Worm (Caenorhabditis elegans) whole organism, L1 larva: Measurements from ENCODE around the gene R09A8.5.
"Not testable (repeated sequence)": the region's sequence is repeated elsewhere in the genome, so short reads cannot be mapped to it uniquely, and the experiment has no call there.

Experiments
- C16A3.4 ChIP-seq: fragments of 150-350 bp; optimal IDR thresholded peaks from 2 replicates; lab custom pipeline; 2014; ENCODE audit warnings: missing biosample characterization, missing genetic modification characterization
- F16B12.6 ChIP-seq: fragments of 150-350 bp; optimal IDR thresholded peaks from 2 replicates; lab custom pipeline; 2014; ENCODE audit warnings: missing biosample characterization, missing genetic modification characterization
- aha-1 ChIP-seq: fragments of 150-350 bp; optimal IDR thresholded peaks from 2 replicates; lab custom pipeline; 2014; ENCODE audit warnings: missing biosample characterization, missing genetic modification characterization
- aly-2 ChIP-seq: fragments of 150-350 bp; optimal IDR thresholded peaks from 2 replicates; lab custom pipeline; 2014; ENCODE audit warnings: missing biosample characterization, missing genetic modification characterization
- ceh-8 ChIP-seq: fragments of 200-800 bp; sonication (Bioruptor generic); optimal IDR thresholded peaks from 2 replicates; lab custom pipeline; 2018; ENCODE audit warnings: mild to moderate bottlenecking, missing genetic modification characterization, moderate library complexity, missing compliant biosample characterization
- ceh-82 ChIP-seq, 3 experiments: fragments of 150-350 bp in 1 of 3; sonication (generic microtip) in 2 of 3; optimal IDR thresholded peaks; 2 replicates each; lab custom pipeline; 2014 to 2017; ENCODE audit warnings: missing biosample characterization in 3 of 3, missing genetic modification characterization in 3 of 3
- ceh-88 ChIP-seq: fragments of 200-800 bp; sonication (Bioruptor generic); IDR thresholded peaks from 2 replicates; pipeline ENCODE4 v1.3.6; 2022; ENCODE audit warnings: missing genetic modification characterization, missing compliant biosample characterization
- ceh-90 ChIP-seq: sonication (generic microtip); optimal IDR thresholded peaks from 2 replicates; lab custom pipeline; 2016; ENCODE audit warnings: missing genetic modification characterization, missing compliant biosample characterization
- efl-1 ChIP-seq, 4 experiments: fragments of 150-350 bp; optimal IDR thresholded peaks in 3 of 4; peaks in 1 of 4; 1 replicate in 1 of 4; 2 replicates in 3 of 4; lab custom pipeline; 2014; ENCODE audit warnings: missing biosample characterization in 2 of 4, missing genetic modification characterization in 2 of 4, missing genetic modification reagents in 2 of 4
- elt-2 ChIP-seq: sonication (generic microtip); optimal IDR thresholded peaks from 2 replicates; lab custom pipeline; 2016; ENCODE audit warnings: missing genetic modification characterization, mild to moderate bottlenecking, inconsistent platforms, missing compliant biosample characterization, missing genetic modification reagents
- elt-3 ChIP-seq, 6 experiments: fragments of 150-350 bp in 1 of 6; sonication (generic microtip); optimal IDR thresholded peaks; 2 replicates each; lab custom pipeline; 2017 to 2018; ENCODE audit warnings: missing biosample characterization in 6 of 6, missing genetic modification characterization in 6 of 6, inconsistent platforms in 1 of 6
- fkh-4 ChIP-seq: sonication (generic microtip); optimal IDR thresholded peaks from 2 replicates; lab custom pipeline; 2016; ENCODE audit warnings: missing compliant biosample characterization, missing genetic modification characterization, borderline replicate concordance
- fkh-8 ChIP-seq: sonication (generic microtip); optimal IDR thresholded peaks from 2 replicates; lab custom pipeline; 2016; ENCODE audit warnings: mild to moderate bottlenecking, missing genetic modification characterization, missing compliant biosample characterization
- grh-1 ChIP-seq: fragments of 200-800 bp; sonication (Bioruptor generic); IDR thresholded peaks from 2 replicates; pipeline ENCODE4 v1.3.6; 2022; ENCODE audit warnings: missing genetic modification reagents, missing genetic modification characterization, missing compliant biosample characterization
- hlh-17 ChIP-seq: fragments of 200-800 bp; sonication (Bioruptor generic); optimal IDR thresholded peaks from 2 replicates; lab custom pipeline; 2018; ENCODE audit warnings: missing genetic modification characterization, mild to moderate bottlenecking, missing compliant biosample characterization, moderate library complexity, borderline replicate concordance
- hlh-4 ChIP-seq: sonication (generic microtip); optimal IDR thresholded peaks from 2 replicates; lab custom pipeline; 2016; ENCODE audit warnings: mild to moderate bottlenecking, missing genetic modification characterization, missing compliant biosample characterization
- lin-14 ChIP-seq: fragments of 200-800 bp; sonication (Bioruptor generic); optimal IDR thresholded peaks from 2 replicates; lab custom pipeline; 2018; ENCODE audit warnings: mild to moderate bottlenecking, missing genetic modification characterization, moderate library complexity, missing compliant biosample characterization
- lin-39 ChIP-seq: fragments of 150-350 bp; optimal IDR thresholded peaks from 2 replicates; lab custom pipeline; 2014; ENCODE audit warnings: missing biosample characterization, missing genetic modification reagents, missing genetic modification characterization
- lsy-2 ChIP-seq, 2 experiments: fragments of 150-350 bp; optimal IDR thresholded peaks; 2 replicates each; lab custom pipeline; 2014; ENCODE audit warnings: missing biosample characterization in 2 of 2, missing genetic modification characterization in 2 of 2
- mab-9 ChIP-seq: fragments of 200-800 bp; sonication (Bioruptor generic); IDR thresholded peaks from 2 replicates; pipeline ENCODE4 v1.3.6; 2022; ENCODE audit warnings: missing genetic modification reagents, missing genetic modification characterization, missing compliant biosample characterization
- mdl-1 ChIP-seq, 2 experiments: fragments of 150-350 bp; optimal IDR thresholded peaks; 2 replicates each; lab custom pipeline; 2014 to 2017; ENCODE audit warnings: missing biosample characterization in 2 of 2, missing genetic modification characterization in 2 of 2, inconsistent platforms in 1 of 2
- mef-2 ChIP-seq: fragments of 150-350 bp; optimal IDR thresholded peaks from 2 replicates; lab custom pipeline; 2014; ENCODE audit warnings: missing biosample characterization, missing genetic modification characterization
- nhr-11 ChIP-seq: fragments of 150-350 bp; optimal IDR thresholded peaks from 2 replicates; lab custom pipeline; 2014; ENCODE audit warnings: missing biosample characterization, missing genetic modification characterization
- nhr-12 ChIP-seq: sonication (generic microtip); optimal IDR thresholded peaks from 2 replicates; lab custom pipeline; 2017; ENCODE audit warnings: missing biosample characterization, missing genetic modification characterization
- nhr-47 ChIP-seq: sonication (generic microtip); optimal IDR thresholded peaks from 2 replicates; lab custom pipeline; 2016; ENCODE audit warnings: mild to moderate bottlenecking, missing genetic modification characterization, moderate library complexity, missing compliant biosample characterization
- nhr-71 ChIP-seq: sonication (generic microtip); optimal IDR thresholded peaks from 2 replicates; lab custom pipeline; 2016; ENCODE audit warnings: mild to moderate bottlenecking, missing genetic modification characterization, moderate library complexity, missing compliant biosample characterization
- nhr-76 ChIP-seq: sonication (generic microtip); optimal IDR thresholded peaks from 2 replicates; lab custom pipeline; 2017; ENCODE audit warnings: missing biosample characterization, missing genetic modification characterization
- nhr-90 ChIP-seq: sonication (generic microtip); optimal IDR thresholded peaks from 2 replicates; lab custom pipeline; 2016; ENCODE audit warnings: mild to moderate bottlenecking, missing genetic modification characterization, missing compliant biosample characterization; ENCODE audit not compliant: poor library complexity
- pqm-1 ChIP-seq: sonication (generic microtip); optimal IDR thresholded peaks from 3 replicates; lab custom pipeline; 2017; ENCODE audit warnings: missing biosample characterization, missing genetic modification characterization
- skn-1 ChIP-seq: fragments of 150-350 bp; optimal IDR thresholded peaks from 2 replicates; lab custom pipeline; 2014; ENCODE audit warnings: missing biosample characterization, missing genetic modification characterization
- snpc-4 ChIP-seq: fragments of 150-350 bp; optimal IDR thresholded peaks from 2 replicates; lab custom pipeline; 2014; ENCODE audit warnings: missing biosample characterization, missing genetic modification characterization
- snu-23 ChIP-seq: sonication (generic microtip); optimal IDR thresholded peaks from 2 replicates; lab custom pipeline; 2016; ENCODE audit warnings: missing genetic modification characterization, missing compliant biosample characterization
- sptf-1 ChIP-seq: fragments of 150-350 bp; optimal IDR thresholded peaks from 2 replicates; lab custom pipeline; 2014; ENCODE audit warnings: missing biosample characterization, missing genetic modification characterization
- unc-30 ChIP-seq: sonication (generic microtip); optimal IDR thresholded peaks from 2 replicates; lab custom pipeline; 2017; ENCODE audit warnings: missing biosample characterization, missing genetic modification characterization
- unc-86 ChIP-seq: sonication (generic microtip); optimal IDR thresholded peaks from 2 replicates; lab custom pipeline; 2016; ENCODE audit warnings: missing genetic modification characterization, missing compliant biosample characterization
- xbp-1 ChIP-seq: sonication (generic microtip); optimal IDR thresholded peaks from 2 replicates; lab custom pipeline; 2016; ENCODE audit warnings: missing genetic modification characterization, missing compliant biosample characterization
- zag-1 ChIP-seq: fragments of 150-350 bp; optimal IDR thresholded peaks from 2 replicates; lab custom pipeline; 2014; ENCODE audit warnings: missing biosample characterization, missing genetic modification characterization
- ztf-4 ChIP-seq: fragments of 150-350 bp; optimal IDR thresholded peaks from 2 replicates; lab custom pipeline; 2014; ENCODE audit warnings: missing biosample characterization, missing genetic modification characterization

R09A8.5 gene

DNA sequence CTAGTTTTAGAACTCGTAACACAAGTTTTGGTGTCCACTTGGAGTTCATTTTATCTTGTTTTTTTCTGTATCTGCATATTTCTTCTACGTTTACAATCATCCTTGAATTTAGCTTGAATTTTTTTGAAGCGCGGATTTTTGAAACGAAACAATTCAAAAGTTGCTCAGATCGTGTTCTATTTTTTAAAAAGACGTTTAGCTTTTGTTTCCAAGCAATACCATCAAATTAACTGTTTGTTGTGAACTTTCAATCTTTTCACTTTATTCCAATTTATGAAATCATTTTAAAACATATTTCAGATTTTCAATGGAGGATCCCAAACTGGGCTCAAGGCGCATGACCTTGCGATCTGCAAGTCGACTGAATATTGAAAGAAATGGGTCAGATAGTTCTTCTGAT is 21.2 kb downstream of the R09A8.5 start, which contains the start of gene R09A8.2:
Gene R09A8.2, plus strand, starts transcription at position 301 of the 400 bp plus-strand sequence.
- TF ChIP-seq F16B12.6, result no peak
- TF ChIP-seq C16A3.4 (tag; lab: Kevin White, UChicago), result no peak
- TF ChIP-seq nhr-76 (tag; lab: Kevin White, UChicago), result no peak
- no peak for TF ChIP-seq unc-86 (tag; lab: Kevin White, UChicago)
- TF ChIP-seq sptf-1 (tag; lab: Kevin White, UChicago), result no peak
- no peak for TF ChIP-seq pqm-1 (tag; lab: Kevin White, UChicago)
- no peak for TF ChIP-seq ceh-82 (tag; optimal IDR thresholded peaks at IDR 0.05; lab: Kevin White, UChicago)
- no peak for TF ChIP-seq aly-2 (tag; lab: Kevin White, UChicago)
- no peak for TF ChIP-seq hlh-17 (GFP tag; lab: Kevin White, UChicago)
- TF ChIP-seq zag-1 (tag; lab: Kevin White, UChicago), result no peak
- TF ChIP-seq xbp-1 (tag; lab: Kevin White, UChicago), result no peak
- no peak for TF ChIP-seq skn-1 (tag; lab: Kevin White, UChicago)
- TF ChIP-seq aha-1, result no peak

DNA sequence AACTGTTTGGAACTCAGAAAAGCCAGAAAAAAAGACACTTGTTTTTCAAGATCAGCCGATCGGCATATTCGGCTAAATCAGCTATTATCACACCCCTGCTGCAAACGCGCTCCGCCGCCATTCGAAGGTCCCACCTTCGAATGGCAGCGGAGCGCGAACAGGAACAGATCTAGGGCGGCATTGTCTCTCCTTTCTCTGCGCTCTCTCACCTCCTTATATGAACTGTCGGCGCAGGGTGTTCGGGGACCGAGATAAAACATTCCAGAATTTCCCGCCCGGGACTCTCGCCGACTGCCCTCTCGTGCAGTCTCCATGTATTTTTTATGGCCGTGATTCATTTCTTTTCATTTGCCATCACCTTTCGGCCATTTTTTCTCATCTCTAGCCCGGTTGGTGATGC is 21.9 kb downstream of the R09A8.5 start:
- TF ChIP-seq elt-3 (tag; optimal IDR thresholded peaks at IDR 0.05; lab: Kevin White, UChicago) (no peak), elt-2 (tag; lab: Kevin White, UChicago) (no peak), ceh-90 (tag; lab: Kevin White, UChicago) (no peak), F16B12.6 (no peak), lsy-2 (tag; optimal IDR thresholded peaks at IDR 0.05; lab: Kevin White, UChicago) (no peak), nhr-11 (no peak)
- TF ChIP-seq, all 84 proteins: peak for 0

DNA sequence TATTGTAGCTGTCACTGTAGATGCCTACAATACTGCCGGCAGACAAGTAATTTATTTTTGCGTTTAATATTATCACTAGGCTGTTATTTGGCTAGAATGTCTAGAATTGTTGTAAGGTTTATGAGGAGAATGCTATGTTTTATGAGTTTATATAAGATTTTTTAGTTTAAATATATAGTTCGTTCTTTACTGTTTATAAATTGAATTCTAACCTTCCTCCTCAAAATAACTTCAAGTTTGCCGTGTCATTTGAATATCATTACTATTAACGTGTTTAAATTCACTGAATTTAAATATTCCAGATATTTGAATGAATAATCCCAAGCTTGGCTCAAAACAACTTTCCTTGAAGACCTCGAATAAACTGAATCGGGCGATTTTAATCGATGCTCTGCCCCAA is 26.9 kb downstream of the R09A8.5 start, which contains the start of gene R09A8.1:
Gene R09A8.1, plus strand, starts transcription at position 301 of the 400 bp plus-strand sequence.
- not testable (repeated sequence) for TF ChIP-seq mab-9 (GFP tag; lab: Robert Waterston, UW); fkh-4 (tag; lab: Kevin White, UChicago); snu-23 (GFP tag; lab: Kevin White, UChicago)
- TF ChIP-seq, all 84 proteins: peak for 0; not testable (repeated sequence) for 84

DNA sequence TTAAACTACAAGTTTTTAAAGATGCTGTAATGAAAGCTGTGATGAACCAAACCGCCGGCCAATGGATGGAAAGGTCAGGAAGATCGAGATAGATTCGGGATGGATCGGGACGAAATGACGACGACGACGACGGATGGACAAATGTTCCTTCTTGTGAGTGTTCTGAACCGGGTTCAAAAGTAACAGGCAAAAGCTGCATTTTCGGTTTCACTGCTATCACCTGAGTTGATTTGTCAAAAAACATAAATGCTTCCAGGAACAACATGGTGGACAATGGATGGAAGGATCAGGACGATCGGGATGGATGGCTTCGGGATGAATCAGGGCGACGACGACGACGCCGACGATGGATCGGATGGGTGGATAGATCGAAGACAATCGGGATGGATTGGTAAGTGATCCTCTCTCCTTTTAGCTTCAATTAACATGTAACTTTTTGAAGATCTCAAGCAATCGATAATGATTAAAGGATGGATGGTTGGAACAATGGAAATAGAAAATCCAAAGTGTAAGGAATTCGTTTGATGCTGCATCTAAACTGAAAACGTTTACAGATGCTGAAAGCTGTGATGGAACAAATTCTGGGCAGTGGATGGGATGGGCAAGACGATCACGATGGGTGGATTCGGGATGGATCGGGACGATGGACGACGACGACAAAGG is 36.9 kb downstream of the R09A8.5 start, which contains the start of the genes T24D5.6 and R09A8.9:
Gene T24D5.6, plus strand, starts transcription at position 301 of the 663 bp plus-strand sequence.
Gene R09A8.9, plus strand, starts transcription at position 613 of the 663 bp plus-strand sequence.
- TF ChIP-seq unc-30 (tag; lab: Kevin White, UChicago) (no peak), mdl-1 (tag; optimal IDR thresholded peaks at IDR 0.05; lab: Kevin White, UChicago) (no peak), pqm-1 (tag; lab: Kevin White, UChicago) (no peak), nhr-76 (tag; lab: Kevin White, UChicago) (no peak), grh-1 (GFP tag; lab: Robert Waterston, UW) (no peak), aly-2 (tag; lab: Kevin White, UChicago) (no peak), nhr-12 (tag; lab: Kevin White, UChicago) (no peak), lin-14 (no peak)

DNA sequence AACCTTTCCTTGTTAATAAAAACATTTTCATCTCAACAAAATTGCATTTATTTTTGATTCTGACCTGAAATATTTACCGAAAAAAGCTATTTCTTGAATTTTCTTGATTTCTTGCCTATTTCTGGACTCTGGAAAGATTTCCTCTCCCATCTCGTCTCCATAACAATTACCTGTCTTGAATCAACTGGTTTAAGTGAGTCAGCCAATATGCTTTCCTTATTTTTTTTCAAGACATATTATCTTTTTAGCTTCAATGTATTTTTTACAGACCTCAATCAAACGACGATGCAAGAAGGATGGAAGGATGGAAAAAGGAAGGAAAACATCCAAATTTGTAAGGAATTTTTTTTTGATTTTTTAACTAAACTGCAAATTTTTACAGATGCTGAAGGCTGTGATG is 37.7 kb downstream of the R09A8.5 start:
- TF ChIP-seq skn-1 (tag; lab: Kevin White, UChicago) (no peak), F16B12.6 (no peak), efl-1 (optimal IDR thresholded peaks at IDR 0.05; lab: Kevin White, UChicago) (no peak), efl-1 (GFP tag; optimal IDR thresholded peaks at IDR 0.05 in 1 of 2; lab: Kevin White, UChicago) (no peak), snpc-4 (tag; lab: Kevin White, UChicago) (no peak), mef-2 (no peak), fkh-8 (tag; lab: Kevin White, UChicago) (no peak), ztf-4 (tag; lab: Kevin White, UChicago) (no peak), elt-3 (tag; optimal IDR thresholded peaks at IDR 0.05; lab: Kevin White, UChicago) (no peak), grh-1 (GFP tag; lab: Robert Waterston, UW) (no peak), nhr-71 (no peak), nhr-47 (tag; lab: Kevin White, UChicago) (no peak), hlh-4 (tag; lab: Kevin White, UChicago) (no peak), ceh-8 (GFP tag; lab: Kevin White, UChicago) (no peak), ceh-90 (tag; lab: Kevin White, UChicago) (no peak), lin-39 (no peak), nhr-90 (tag; lab: Kevin White, UChicago) (no peak), ceh-88 (GFP tag; lab: Robert Waterston, UW) (no peak)
